Fruit fly (Drosophila melanogaster) whole organism: Measurements from ENCODE around the gene CG11703.

Experiments used
- Dll ChIP-seq: fragments of >200 bp; optimal IDR thresholded peaks from 2 replicates; lab custom pipeline; 2017
- psq ChIP-seq: fragments of >200 bp; optimal IDR thresholded peaks from 2 replicates; lab custom pipeline; 2017
- usp ChIP-seq: fragments of >200 bp; optimal IDR thresholded peaks from 2 replicates; lab custom pipeline; 2017; ENCODE audit warnings: missing biosample characterization, missing genetic modification characterization, mixed read lengths

dm6 chr3R:19226137-19226873 is 1.7 kb downstream of the CG11703 start, which contains the start of gene vib:
- no peak for TF ChIP-seq Dll (lab: Kevin White, UChicago)
- TF ChIP-seq usp (GFP tag; lab: Kevin White, UChicago) = no peak
- no peak for TF ChIP-seq psq (lab: Kevin White, UChicago)
